Worm (Caenorhabditis elegans) whole organism, L2 larva: ENCODE measurements around the gene epic-2.

Source experiments
- C34F6.9 ChIP-seq: fragments of 150-350 bp; optimal IDR thresholded peaks from 2 replicates; lab custom pipeline; 2014; ENCODE audit warnings: missing biosample characterization, missing genetic modification characterization
- F13H6.1 ChIP-seq: sonication (generic microtip); optimal IDR thresholded peaks from 2 replicates; lab custom pipeline; 2016; ENCODE audit warnings: missing genetic modification characterization, missing compliant biosample characterization
- R02D3.7 ChIP-seq: fragments of 150-350 bp; optimal IDR thresholded peaks from 2 replicates; lab custom pipeline; 2014; ENCODE audit warnings: missing biosample characterization, missing genetic modification characterization
- alr-1 ChIP-seq: fragments of 150-350 bp; optimal IDR thresholded peaks from 2 replicates; lab custom pipeline; 2014; ENCODE audit warnings: missing biosample characterization, missing genetic modification characterization
- aly-2 ChIP-seq: fragments of 150-350 bp; optimal IDR thresholded peaks from 2 replicates; lab custom pipeline; 2014; ENCODE audit warnings: missing biosample characterization, missing genetic modification characterization
- ama-1 ChIP-seq: fragments of 150-350 bp; optimal IDR thresholded peaks from 2 replicates; lab custom pipeline; 2018; ENCODE audit warnings: inconsistent platforms
- blmp-1 ChIP-seq: sonication (generic microtip); optimal IDR thresholded peaks from 2 replicates; lab custom pipeline; 2017; ENCODE audit warnings: missing genetic modification characterization, mild to moderate bottlenecking, missing compliant biosample characterization, antibody characterized with exemption, moderate library complexity; ENCODE audit not compliant: insufficient read depth
- ceh-16 ChIP-seq: fragments of 150-350 bp; optimal IDR thresholded peaks from 2 replicates; lab custom pipeline; 2014; ENCODE audit warnings: missing biosample characterization, missing genetic modification characterization
- crh-2 ChIP-seq: sonication (generic microtip); optimal IDR thresholded peaks from 2 replicates; lab custom pipeline; 2017; ENCODE audit warnings: missing biosample characterization, missing genetic modification characterization
- egl-27 ChIP-seq: sonication (generic microtip); optimal IDR thresholded peaks from 3 replicates; lab custom pipeline; 2017; ENCODE audit warnings: missing biosample characterization, missing genetic modification reagents, missing genetic modification characterization
- elt-3 ChIP-seq: sonication (generic microtip); optimal IDR thresholded peaks from 2 replicates; lab custom pipeline; 2017; ENCODE audit warnings: missing biosample characterization, missing genetic modification characterization
- fos-1 ChIP-seq: fragments of 150-350 bp; optimal IDR thresholded peaks from 2 replicates; lab custom pipeline; 2014; ENCODE audit warnings: missing biosample characterization, missing genetic modification characterization
- gmeb-1 ChIP-seq: fragments of 150-350 bp; optimal IDR thresholded peaks from 2 replicates; lab custom pipeline; 2014; ENCODE audit warnings: missing biosample characterization, missing genetic modification characterization
- lin-11 ChIP-seq: fragments of 150-350 bp; sonication (generic microtip); optimal IDR thresholded peaks from 2 replicates; lab custom pipeline; 2014; ENCODE audit warnings: missing biosample characterization, missing genetic modification characterization, inconsistent platforms, mixed read lengths
- lin-13 ChIP-seq: fragments of 150-350 bp; optimal IDR thresholded peaks from 2 replicates; lab custom pipeline; 2014; ENCODE audit warnings: missing biosample characterization, missing genetic modification reagents, missing genetic modification characterization
- lsy-2 ChIP-seq, 2 experiments: fragments of 150-350 bp in 1 of 2; sonication (generic microtip) in 1 of 2; optimal IDR thresholded peaks; 2 replicates each; lab custom pipeline; 2014 to 2017; ENCODE audit warnings: missing biosample characterization in 2 of 2, missing genetic modification characterization in 2 of 2
- mab-5 ChIP-seq: fragments of 150-350 bp; optimal IDR thresholded peaks from 2 replicates; lab custom pipeline; 2014; ENCODE audit warnings: missing biosample characterization, missing genetic modification characterization
- mbf-1 ChIP-seq: sonication (generic microtip); optimal IDR thresholded peaks from 2 replicates; lab custom pipeline; 2017; ENCODE audit warnings: missing biosample characterization, missing genetic modification characterization
- nhr-129 ChIP-seq: fragments of 150-350 bp; optimal IDR thresholded peaks from 2 replicates; lab custom pipeline; 2014; ENCODE audit warnings: missing biosample characterization, missing genetic modification characterization
- nhr-21 ChIP-seq: fragments of 150-350 bp; optimal IDR thresholded peaks from 2 replicates; lab custom pipeline; 2014; ENCODE audit warnings: missing biosample characterization, missing genetic modification characterization
- nhr-237 ChIP-seq: fragments of 150-350 bp; optimal IDR thresholded peaks from 2 replicates; lab custom pipeline; 2014; ENCODE audit warnings: missing biosample characterization, missing genetic modification characterization
- nhr-25 ChIP-seq: fragments of 150-350 bp; sonication (generic microtip); optimal IDR thresholded peaks from 3 replicates; lab custom pipeline; 2014; ENCODE audit warnings: missing biosample characterization, missing genetic modification characterization
- nhr-6 ChIP-seq: fragments of 150-350 bp; optimal IDR thresholded peaks from 2 replicates; lab custom pipeline; 2014; ENCODE audit warnings: missing biosample characterization, missing genetic modification characterization
- peb-1 ChIP-seq: fragments of 150-350 bp; optimal IDR thresholded peaks from 2 replicates; lab custom pipeline; 2014; ENCODE audit warnings: missing biosample characterization, missing genetic modification characterization
- skn-1 ChIP-seq: sonication (generic microtip); optimal IDR thresholded peaks from 2 replicates; lab custom pipeline; 2017; ENCODE audit warnings: missing biosample characterization, missing genetic modification characterization
- sma-3 ChIP-seq: sonication (generic microtip); optimal IDR thresholded peaks from 2 replicates; lab custom pipeline; 2016; ENCODE audit warnings: missing genetic modification reagents, missing genetic modification characterization, missing compliant biosample characterization
- sma-9 ChIP-seq, 2 experiments: fragments of 150-350 bp in 1 of 2; sonication (generic microtip) in 1 of 2; optimal IDR thresholded peaks; 2 replicates each; lab custom pipeline; 2014 to 2016; ENCODE audit warnings: missing genetic modification characterization in 2 of 2, mild to moderate bottlenecking in 1 of 2, missing biosample characterization in 1 of 2, missing compliant biosample characterization in 1 of 2, missing genetic modification reagents in 1 of 2, moderate library complexity in 1 of 2
- snpc-4 ChIP-seq: fragments of 150-350 bp; optimal IDR thresholded peaks from 2 replicates; lab custom pipeline; 2014; ENCODE audit warnings: missing biosample characterization, missing genetic modification characterization
- unc-39 ChIP-seq: fragments of 150-350 bp; optimal IDR thresholded peaks from 2 replicates; lab custom pipeline; 2014; ENCODE audit warnings: missing biosample characterization, missing genetic modification characterization
- unc-55 ChIP-seq: fragments of 150-350 bp; sonication (generic microtip); optimal IDR thresholded peaks from 3 replicates; lab custom pipeline; 2014; ENCODE audit warnings: missing biosample characterization, missing genetic modification reagents, missing genetic modification characterization
- unc-62 ChIP-seq: fragments of 150-350 bp; optimal IDR thresholded peaks from 2 replicates; lab custom pipeline; 2014; ENCODE audit warnings: missing biosample characterization, missing genetic modification reagents, missing genetic modification characterization
- ztf-1 ChIP-seq: fragments of 200-800 bp; sonication (Bioruptor generic); conservative IDR thresholded peaks from 2 replicates; pipeline ENCODE4 v1.3.6; 2022; ENCODE audit warnings: missing genetic modification characterization, missing compliant biosample characterization
- ztf-4 ChIP-seq: fragments of 150-350 bp; optimal IDR thresholded peaks from 2 replicates; lab custom pipeline; 2014; ENCODE audit warnings: missing biosample characterization, missing genetic modification characterization

Gene epic-2

ce11 chrIV:1738324-1738730 lies 17.7 kb downstream of the epic-2 start:
- TF ChIP-seq ceh-16 (tag; lab: Kevin White, UChicago) = no peak
- peak; percentile 21 for TF ChIP-seq lin-11 (tag; lab: Kevin White, UChicago)
- TF ChIP-seq elt-3 = no peak
- TF ChIP-seq crh-2 (tag; lab: Kevin White, UChicago) = peak; percentile 15
- TF ChIP-seq nhr-21 (tag; lab: Kevin White, UChicago) = no peak
- TF ChIP-seq sma-3 (GFP tag; lab: Kevin White, UChicago) = peak; percentile 40
- peak; percentile 87 for TF ChIP-seq gmeb-1
- TF ChIP-seq skn-1 (tag; lab: Kevin White, UChicago) = no peak
- TF ChIP-seq fos-1 (tag; lab: Kevin White, UChicago) = peak; percentile 73
- peak in 1 of 2 experiments; percentile 39 for TF ChIP-seq lsy-2 (tag; optimal IDR thresholded peaks at IDR 0.05; lab: Kevin White, UChicago)
- TF ChIP-seq lin-13 (GFP tag; lab: Kevin White, UChicago) = peak; percentile 33
- peak; percentile 18 for TF ChIP-seq F13H6.1
- peak; percentile 67 for TF ChIP-seq unc-55 (GFP tag; lab: Kevin White, UChicago)
- TF ChIP-seq C34F6.9 (tag; lab: Kevin White, UChicago) = peak; percentile 38
- TF ChIP-seq nhr-25 (tag; lab: Kevin White, UChicago) = peak; percentile 46

- TF ChIP-seq nhr-6 (tag; lab: Kevin White, UChicago) (no peak), ama-1 (lab: Kevin White, UChicago) (no peak), F13H6.1 (no peak), mbf-1 (tag; lab: Kevin White, UChicago) (no peak), C34F6.9 (tag; lab: Kevin White, UChicago) (peak; percentile 5), mab-5 (no peak), skn-1 (tag; lab: Kevin White, UChicago) (no peak), nhr-129 (tag; lab: Kevin White, UChicago) (no peak), R02D3.7 (tag; lab: Kevin White, UChicago) (no peak), crh-2 (tag; lab: Kevin White, UChicago) (no peak), sma-9 (GFP tag; optimal IDR thresholded peaks at IDR 0.05; lab: Kevin White, UChicago) (peak; percentile 2), sma-9 (tag; optimal IDR thresholded peaks at IDR 0.05; lab: Kevin White, UChicago) (no peak), unc-62 (GFP tag; lab: Kevin White, UChicago) (no peak), elt-3 (no peak), peb-1 (no peak), aly-2 (tag; lab: Kevin White, UChicago) (no peak), ztf-4 (tag; lab: Kevin White, UChicago) (peak; percentile 9), lin-11 (tag; lab: Kevin White, UChicago) (no peak), blmp-1 (tag; lab: Kevin White, UChicago) (no peak), unc-39 (no peak), ztf-1 (GFP tag; lab: Robert Waterston, UW) (no peak), alr-1 (tag; lab: Kevin White, UChicago) (no peak), lin-13 (GFP tag; lab: Kevin White, UChicago) (no peak)
These were observed 18.3 kb downstream of the epic-2 start for ce11 chrIV:1738892-1739291.

ce11 chrIV:1739366-1740104 lies 18.9 kb downstream of the epic-2 start:
- TF ChIP-seq egl-27 (tag; lab: Kevin White, UChicago) (no peak), ama-1 (lab: Kevin White, UChicago) (no peak), peb-1 (no peak), C34F6.9 (tag; lab: Kevin White, UChicago) (no peak), ztf-4 (tag; lab: Kevin White, UChicago) (no peak), gmeb-1 (no peak), mab-5 (no peak), ztf-1 (GFP tag; lab: Robert Waterston, UW) (no peak), sma-3 (GFP tag; lab: Kevin White, UChicago) (no peak), aly-2 (tag; lab: Kevin White, UChicago) (no peak), fos-1 (tag; lab: Kevin White, UChicago) (no peak), snpc-4 (tag; lab: Kevin White, UChicago) (no peak), nhr-237 (tag; lab: Kevin White, UChicago) (no peak), blmp-1 (tag; lab: Kevin White, UChicago) (no peak), ceh-16 (tag; lab: Kevin White, UChicago) (no peak)
